Fruit fly (Drosophila melanogaster): ENCODE measurements around the gene CG10357.

Gene CG10357

dm6 chr3L:3634107-3634737, 19.0 kb downstream of the CG10357 start (continued):
- no peak for TF ChIP-seq Aef1 (GFP tag; IDR thresholded peaks at IDR 0.05)
- no peak for TF ChIP-seq CG7987 (GFP tag; optimal IDR thresholded peaks at IDR 0.05)
- no peak for TF ChIP-seq Dll (GFP tag; IDR thresholded peaks at IDR 0.05; ENCODE audit: partially characterized antibody)
- TF ChIP-seq chif (GFP tag; optimal IDR thresholded peaks at IDR 0.05): no peak
- TF ChIP-seq wek (GFP tag; optimal IDR thresholded peaks at IDR 0.05): no peak
- no peak for TF ChIP-seq CG16863 (GFP tag; optimal IDR thresholded peaks at IDR 0.05)
- no peak for TF ChIP-seq ash1 (GFP tag; optimal IDR thresholded peaks at IDR 0.05)
- TF ChIP-seq Myb (GFP tag; optimal IDR thresholded peaks at IDR 0.05): no peak
- TF ChIP-seq CG17829 (tag; optimal IDR thresholded peaks at IDR 0.05): peak; percentile 86
- TF ChIP-seq hbn (GFP tag; IDR thresholded peaks at IDR 0.05; ENCODE audit: partially characterized antibody): no peak
- TF ChIP-seq CG10959 (GFP tag; IDR thresholded peaks at IDR 0.05): no peak
- peak; percentile 24 for TF ChIP-seq Sry-β (GFP tag; optimal IDR thresholded peaks at IDR 0.05)
- 0 out of 3 replicates have a peak, but pooled peaks have one; percentile 55 for TF ChIP-seq CG3726 (GFP tag; IDR thresholded peaks at IDR 0.05)
- TF ChIP-seq ato (GFP tag; IDR thresholded peaks at IDR 0.05; ENCODE audit: partially characterized antibody): no peak
- TF ChIP-seq CG9797 (GFP tag; optimal IDR thresholded peaks at IDR 0.05): no peak
- TF ChIP-seq btn (GFP tag; optimal IDR thresholded peaks at IDR 0.05): no peak
- TF ChIP-seq CG14441 (GFP tag; IDR thresholded peaks at IDR 0.05): 0 out of 2 replicates have a peak, but pooled peaks have one; percentile 25
- TF ChIP-seq bcd (GFP tag; optimal IDR thresholded peaks at IDR 0.05): peak; percentile 61
- no peak for TF ChIP-seq Abd-B (GFP tag; optimal IDR thresholded peaks at IDR 0.05)
- TF ChIP-seq Atf6 (GFP tag; IDR thresholded peaks at IDR 0.05): no peak
- peak; percentile 76 for TF ChIP-seq CG14710 (tag; optimal IDR thresholded peaks at IDR 0.05)
- TF ChIP-seq CkIIα-i1 (GFP tag; IDR thresholded peaks at IDR 0.05): no peak
- peak; percentile 58 for TF ChIP-seq E2f1 (GFP tag; IDR thresholded peaks at IDR 0.05)
- no peak for TF ChIP-seq Rx (GFP tag; IDR thresholded peaks at IDR 0.05)
- TF ChIP-seq CG16779 (GFP tag; IDR thresholded peaks at IDR 0.05): no peak
- TF ChIP-seq luna (GFP tag; optimal IDR thresholded peaks at IDR 0.05): no peak
- TF ChIP-seq aop (GFP tag; IDR thresholded peaks at IDR 0.05): no peak
- TF ChIP-seq CG10431 (GFP tag; optimal IDR thresholded peaks at IDR 0.05): peak; percentile 55
- no peak for TF ChIP-seq tio (GFP tag; optimal IDR thresholded peaks at IDR 0.05)
- no peak for TF ChIP-seq trh (GFP tag; optimal IDR thresholded peaks at IDR 0.05)
- no peak for TF ChIP-seq disco-r (GFP tag; optimal IDR thresholded peaks at IDR 0.05)
- TF ChIP-seq Ptx1 (GFP tag; IDR thresholded peaks at IDR 0.05): peak; percentile 57
- TF ChIP-seq schlank (tag; optimal IDR thresholded peaks at IDR 0.05): no peak
- TF ChIP-seq klu (GFP tag; IDR thresholded peaks at IDR 0.05): no peak
- no peak for TF ChIP-seq repo (GFP tag; optimal IDR thresholded peaks at IDR 0.05)
- peak; percentile 22; the same call in 1 of the 2 replicates for TF ChIP-seq CG32772 (GFP tag; IDR thresholded peaks at IDR 0.05)
- TF ChIP-seq D19A (tag; optimal IDR thresholded peaks at IDR 0.05): peak; percentile 83
- TF ChIP-seq CG4282 (GFP tag; optimal IDR thresholded peaks at IDR 0.05): no peak
- no peak for TF ChIP-seq CG7786 (GFP tag; optimal IDR thresholded peaks at IDR 0.05)
- peak; percentile 35 for TF ChIP-seq twi (tag; optimal IDR thresholded peaks at IDR 0.05)
- no peak for TF ChIP-seq bowl (GFP tag; IDR thresholded peaks at IDR 0.05)
- TF ChIP-seq maf-S (GFP tag; optimal IDR thresholded peaks at IDR 0.05): no peak
- TF ChIP-seq Hey (tag; optimal IDR thresholded peaks at IDR 0.05): no peak
- no peak for TF ChIP-seq CG8290 (GFP tag; optimal IDR thresholded peaks at IDR 0.05)
- no peak for TF ChIP-seq CG8290 (tag; optimal IDR thresholded peaks at IDR 0.05)
- TF ChIP-seq crp (GFP tag; optimal IDR thresholded peaks at IDR 0.05): no peak
- TF ChIP-seq Hsf (GFP tag; optimal IDR thresholded peaks at IDR 0.05): no peak
- peak; percentile 86 for TF ChIP-seq gem (tag; optimal IDR thresholded peaks at IDR 0.05)
- no peak for TF ChIP-seq NK7.1 (GFP tag; optimal IDR thresholded peaks at IDR 0.05)
- TF ChIP-seq CG4854 (GFP tag; optimal IDR thresholded peaks at IDR 0.05): no peak
- TF ChIP-seq CG11093 (GFP tag; IDR thresholded peaks at IDR 0.05): peak; percentile 57; the same call in 1 of the 3 replicates

Data from whole organism, embryonic.